Worm (Caenorhabditis elegans): ENCODE results near the gene Y17G7B.3.

DNA sequence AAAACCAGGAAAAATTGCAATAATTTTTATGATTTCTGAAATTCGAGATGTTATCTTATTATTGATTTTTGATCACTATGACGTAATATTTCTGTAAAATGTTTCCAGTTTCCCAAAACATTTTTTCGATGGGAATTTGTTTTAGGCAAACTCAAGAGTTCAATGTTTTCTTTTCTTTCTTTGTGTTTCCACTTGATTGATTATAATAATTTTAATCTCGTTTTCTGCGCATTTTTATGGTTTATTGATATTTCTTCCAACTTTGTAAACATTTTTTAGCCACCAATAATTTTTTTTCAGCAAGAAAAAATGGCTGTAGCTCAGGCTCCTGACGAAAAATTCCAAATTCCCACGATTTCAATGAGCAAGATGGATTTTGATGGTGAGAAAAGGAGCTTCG is 34.6 kb upstream of the Y17G7B.3 start, which contains the start of gene W03C9.6:
- TF ChIP-seq F49E8.2 (tag; optimal IDR thresholded peaks at IDR 0.05; ENCODE audit: borderline replicate concordance), result no peak
- TF ChIP-seq zag-1 (tag; optimal IDR thresholded peaks at IDR 0.05), result no peak
- no peak for TF ChIP-seq dmd-8 (GFP tag; IDR thresholded peaks at IDR 0.05)
- no peak for TF ChIP-seq lin-15B (tag; optimal IDR thresholded peaks at IDR 0.05)
- no peak for TF ChIP-seq nhr-237 (tag; optimal IDR thresholded peaks at IDR 0.05)
- TF ChIP-seq php-3 (GFP tag; IDR thresholded peaks at IDR 0.05), result no peak
- no peak for TF ChIP-seq F10B5.3 (tag; optimal IDR thresholded peaks at IDR 0.05)
- no peak for TF ChIP-seq mes-2 (tag; optimal IDR thresholded peaks at IDR 0.05; ENCODE audit: poor library complexity, severe bottlenecking)
- no peak for TF ChIP-seq pha-4 (GFP tag; IDR thresholded peaks at IDR 0.05)
- TF ChIP-seq pha-4 (tag; optimal IDR thresholded peaks at IDR 0.05), result no peak
- no peak for TF ChIP-seq nhr-77 (tag; optimal IDR thresholded peaks at IDR 0.05)
- TF ChIP-seq ztf-11 (tag; optimal IDR thresholded peaks at IDR 0.05), result no peak
- TF ChIP-seq nhr-10 (tag; optimal IDR thresholded peaks at IDR 0.05), result no peak
- no peak for TF ChIP-seq ceh-82 (tag; optimal IDR thresholded peaks at IDR 0.05)
- TF ChIP-seq pqm-1 (tag; optimal IDR thresholded peaks at IDR 0.05), result no peak

Data from whole organism, L4 larva.